Worm (Caenorhabditis elegans) whole organism, mixed stage, embryonic: ENCODE measurements around the gene C47A10.12.

Experiments used
- ceh-39 ChIP-seq: fragments of 150-350 bp; optimal IDR thresholded peaks from 2 replicates; lab custom pipeline; 2014; ENCODE audit warnings: missing biosample characterization, missing genetic modification characterization
- ceh-43 ChIP-seq: fragments of 200-800 bp; sonication (Bioruptor generic); optimal IDR thresholded peaks from 2 replicates; lab custom pipeline; 2018; ENCODE audit warnings: mild to moderate bottlenecking, missing genetic modification characterization, moderate library complexity, missing compliant biosample characterization
- ces-1 ChIP-seq: fragments of 150-350 bp; optimal IDR thresholded peaks from 2 replicates; lab custom pipeline; 2014; ENCODE audit warnings: missing biosample characterization, missing genetic modification reagents, missing genetic modification characterization
- flh-1 ChIP-seq: fragments of 200-800 bp; sonication (Bioruptor generic); optimal IDR thresholded peaks from 2 replicates; lab custom pipeline; 2018; ENCODE audit warnings: mild to moderate bottlenecking, missing genetic modification characterization, moderate library complexity, missing compliant biosample characterization
- lin-13 ChIP-seq: fragments of 150-350 bp; optimal IDR thresholded peaks from 2 replicates; lab custom pipeline; 2014; ENCODE audit warnings: missing biosample characterization, missing genetic modification characterization
- nhr-237 ChIP-seq: fragments of 150-350 bp; optimal IDR thresholded peaks from 2 replicates; lab custom pipeline; 2014; ENCODE audit warnings: missing biosample characterization, missing genetic modification characterization
- nhr-28 ChIP-seq: fragments of 150-350 bp; optimal IDR thresholded peaks from 2 replicates; lab custom pipeline; 2014; ENCODE audit warnings: missing biosample characterization, missing genetic modification characterization
- sptf-1 ChIP-seq: sonication (generic microtip); optimal IDR thresholded peaks from 2 replicates; lab custom pipeline; 2017; ENCODE audit warnings: mild to moderate bottlenecking, missing genetic modification characterization, moderate library complexity, missing compliant biosample characterization
- unc-39 ChIP-seq: fragments of 150-350 bp; optimal IDR thresholded peaks from 2 replicates; lab custom pipeline; 2014; ENCODE audit warnings: missing biosample characterization, missing genetic modification characterization

DNA sequence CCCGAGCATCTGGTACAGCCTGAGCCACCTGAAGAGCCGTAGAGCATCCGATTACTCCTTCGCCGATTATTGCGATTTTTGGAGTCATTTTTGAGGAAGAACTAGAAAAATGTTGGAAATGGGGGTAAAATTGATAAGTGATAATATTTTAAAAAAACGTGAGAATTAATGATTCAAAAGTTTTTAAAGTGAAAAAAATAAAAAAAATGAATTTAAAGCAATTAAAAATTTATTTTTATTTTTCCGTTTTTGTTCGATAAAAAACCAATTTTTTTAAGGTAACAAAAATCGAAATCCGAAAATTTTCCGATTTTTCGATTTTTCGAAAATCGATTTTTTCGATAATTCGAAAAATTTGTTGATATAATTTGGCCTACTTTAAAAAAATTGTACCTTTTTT lies 597 bp upstream of the C47A10.12 start, which contains the start of gene ddo-1:
- TF ChIP-seq ceh-43 (GFP tag; lab: Kevin White, UChicago) = no peak
- TF ChIP-seq sptf-1 (tag; lab: Kevin White, UChicago) = no peak
- no peak for TF ChIP-seq lin-13 (tag; lab: Kevin White, UChicago)
- no peak for TF ChIP-seq ceh-39 (tag; lab: Kevin White, UChicago)
- no peak for TF ChIP-seq unc-39 (tag; lab: Kevin White, UChicago)
- TF ChIP-seq flh-1 = no peak
- TF ChIP-seq nhr-237 (tag; lab: Kevin White, UChicago) = no peak
- no peak for TF ChIP-seq ces-1 (GFP tag; lab: Kevin White, UChicago)
- no peak for TF ChIP-seq nhr-28
